Worm (Caenorhabditis elegans) whole organism, L4 larva: ENCODE results near the gene ZK250.14.

Experiments
- F26F4.8 ChIP-seq: fragments of 200-800 bp; sonication (Bioruptor generic); conservative IDR thresholded peaks from 2 replicates; pipeline ENCODE4 v1.3.6; 2022; ENCODE audit warnings: missing genetic modification characterization, missing compliant biosample characterization
- ZK546.5 ChIP-seq, 2 experiments: sonication (generic microtip); optimal IDR thresholded peaks; 2 replicates each; lab custom pipeline; 2017; ENCODE audit warnings: missing biosample characterization in 2 of 2, missing genetic modification characterization in 2 of 2
- ces-1 ChIP-seq: fragments of 150-350 bp; sonication (generic microtip); optimal IDR thresholded peaks from 4 replicates; lab custom pipeline; 2014; ENCODE audit warnings: missing biosample characterization, missing genetic modification reagents, missing genetic modification characterization
- dmd-6 ChIP-seq: fragments of 200-800 bp; sonication (Bioruptor generic); IDR thresholded peaks from 2 replicates; pipeline ENCODE4 v1.3.6; 2022; ENCODE audit warnings: missing genetic modification reagents, missing genetic modification characterization, missing compliant biosample characterization
- jun-1 ChIP-seq: fragments of 150-350 bp; optimal IDR thresholded peaks from 2 replicates; lab custom pipeline; 2014; ENCODE audit warnings: missing biosample characterization, missing genetic modification reagents, missing genetic modification characterization
- lin-1 ChIP-seq: fragments of 200-800 bp; sonication (Bioruptor generic); IDR thresholded peaks from 2 replicates; pipeline ENCODE4 v1.3.6; 2022; ENCODE audit warnings: missing genetic modification reagents, missing genetic modification characterization, missing compliant biosample characterization
- lin-38 ChIP-seq: fragments of 200-800 bp; sonication (Bioruptor generic); IDR thresholded peaks from 2 replicates; pipeline ENCODE4 v1.3.6; 2022; ENCODE audit warnings: missing genetic modification reagents, missing genetic modification characterization, missing compliant biosample characterization
- pha-4 ChIP-seq, 2 experiments: fragments of 150-350 bp in 1 of 2; fragments of 200-800 bp in 1 of 2; sonication (Bioruptor generic) in 1 of 2; IDR thresholded peaks in 1 of 2; optimal IDR thresholded peaks in 1 of 2; 2 replicates each; pipeline versions ENCODE4 v1.3.6 to Lab custom; 2014 to 2022; ENCODE audit warnings: missing genetic modification characterization in 2 of 2, missing genetic modification reagents in 2 of 2, missing biosample characterization in 1 of 2, missing compliant biosample characterization in 1 of 2
- skn-1 ChIP-seq: fragments of 150-350 bp; optimal IDR thresholded peaks from 2 replicates; lab custom pipeline; 2014; ENCODE audit warnings: missing biosample characterization, missing genetic modification characterization
- zfp-3 ChIP-seq: fragments of 200-800 bp; sonication (Bioruptor generic); conservative IDR thresholded peaks from 2 replicates; pipeline ENCODE4 v1.3.6; 2022; ENCODE audit warnings: missing genetic modification reagents, missing genetic modification characterization, missing compliant biosample characterization
- ztf-7 ChIP-seq: fragments of 150-350 bp; optimal IDR thresholded peaks from 2 replicates; lab custom pipeline; 2014; ENCODE audit warnings: missing biosample characterization, missing genetic modification characterization

ZK250.14 gene

DNA sequence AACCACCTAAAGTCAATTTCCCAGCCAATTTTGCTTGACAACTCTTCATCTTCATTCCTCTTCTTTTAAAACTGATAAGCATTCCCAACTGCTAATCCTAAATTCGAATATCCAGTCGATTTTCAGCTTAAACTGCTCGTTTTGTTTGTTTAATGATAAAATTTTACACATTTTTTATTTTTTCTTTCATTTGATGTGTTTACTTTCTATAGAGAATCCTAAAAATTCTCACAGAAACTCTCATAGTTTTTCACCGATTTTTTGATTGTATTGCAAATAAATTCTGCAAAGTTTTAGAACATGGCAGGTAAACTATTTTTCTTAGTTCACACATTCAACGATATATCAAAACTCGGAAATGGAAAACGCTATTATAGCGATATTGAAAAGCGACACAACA is 49.2 kb downstream of the ZK250.14 start, which contains the start of gene math-25:
math-25 (plus strand) TSS at position 301 of the 400 bp plus-strand sequence.
- TF ChIP-seq lin-1 (GFP tag; lab: Robert Waterston, UW) (no peak), skn-1 (tag; lab: Kevin White, UChicago) (no peak), ZK546.5 (tag; optimal IDR thresholded peaks at IDR 0.05; lab: Kevin White, UChicago) (no peak), lin-38 (no peak), ces-1 (GFP tag; lab: Kevin White, UChicago) (no peak), pha-4 (GFP tag; IDR thresholded peaks at IDR 0.05; lab: Robert Waterston, UW) (no peak), pha-4 (tag; optimal IDR thresholded peaks at IDR 0.05; lab: Kevin White, UChicago) (no peak), jun-1 (tag; lab: Kevin White, UChicago) (no peak)

ce11 chrII:1895278-1895677 is 49.7 kb downstream of the ZK250.14 start, which contains the start of gene C46F9.5:
Gene C46F9.5 (plus strand): TSS chrII:1895578.
- TF ChIP-seq dmd-6 (GFP tag; lab: Robert Waterston, UW) (no peak), zfp-3 (GFP tag; lab: Robert Waterston, UW) (no peak), F26F4.8 (GFP tag; lab: Robert Waterston, UW) (no peak), ztf-7 (tag; lab: Kevin White, UChicago) (no peak)
